Worm (Caenorhabditis elegans) whole organism, mixed stage, embryonic: ENCODE measurements around the gene pigw-1.

Experiments
- M03D4.4 ChIP-seq: sonication (generic microtip); optimal IDR thresholded peaks from 2 replicates; lab custom pipeline; 2017; ENCODE audit warnings: mild to moderate bottlenecking, missing genetic modification characterization, missing compliant biosample characterization
- bed-3 ChIP-seq: fragments of 200-800 bp; sonication (Bioruptor generic); optimal IDR thresholded peaks from 3 replicates; lab custom pipeline; 2018; ENCODE audit warnings: mild to moderate bottlenecking, missing genetic modification characterization, moderate library complexity, missing compliant biosample characterization
- blmp-1 ChIP-seq: fragments of 150-350 bp; optimal IDR thresholded peaks from 2 replicates; lab custom pipeline; 2014; ENCODE audit warnings: missing biosample characterization, missing genetic modification characterization
- ceh-39 ChIP-seq: fragments of 150-350 bp; optimal IDR thresholded peaks from 2 replicates; lab custom pipeline; 2014; ENCODE audit warnings: missing biosample characterization, missing genetic modification characterization
- ceh-43 ChIP-seq: fragments of 200-800 bp; sonication (Bioruptor generic); optimal IDR thresholded peaks from 2 replicates; lab custom pipeline; 2018; ENCODE audit warnings: mild to moderate bottlenecking, missing genetic modification characterization, moderate library complexity, missing compliant biosample characterization
- ceh-83 ChIP-seq: fragments of 200-800 bp; sonication (Bioruptor generic); optimal IDR thresholded peaks from 2 replicates; lab custom pipeline; 2018; ENCODE audit warnings: mild to moderate bottlenecking, missing genetic modification characterization, missing compliant biosample characterization
- ces-1 ChIP-seq: fragments of 150-350 bp; optimal IDR thresholded peaks from 2 replicates; lab custom pipeline; 2014; ENCODE audit warnings: missing biosample characterization, missing genetic modification reagents, missing genetic modification characterization
- drap-1 ChIP-seq: fragments of 200-800 bp; sonication (Bioruptor generic); optimal IDR thresholded peaks from 3 replicates; lab custom pipeline; 2018; ENCODE audit warnings: mild to moderate bottlenecking, missing genetic modification characterization, missing compliant biosample characterization
- elt-1 ChIP-seq: sonication (generic microtip); optimal IDR thresholded peaks from 2 replicates; lab custom pipeline; 2017; ENCODE audit warnings: missing genetic modification characterization, mild to moderate bottlenecking, missing compliant biosample characterization, antibody characterized with exemption, moderate library complexity, borderline replicate concordance; ENCODE audit not compliant: insufficient read depth
- elt-3 ChIP-seq: fragments of 150-350 bp; optimal IDR thresholded peaks from 2 replicates; lab custom pipeline; 2014; ENCODE audit warnings: missing biosample characterization, missing genetic modification characterization
- flh-1 ChIP-seq: fragments of 200-800 bp; sonication (Bioruptor generic); optimal IDR thresholded peaks from 2 replicates; lab custom pipeline; 2018; ENCODE audit warnings: mild to moderate bottlenecking, missing genetic modification characterization, moderate library complexity, missing compliant biosample characterization
- hlh-1 ChIP-seq: fragments of 150-350 bp; optimal IDR thresholded peaks from 2 replicates; lab custom pipeline; 2014; ENCODE audit warnings: missing biosample characterization, missing genetic modification reagents, missing genetic modification characterization
- lin-32 ChIP-seq: fragments of 200-800 bp; sonication (Bioruptor generic); optimal IDR thresholded peaks from 2 replicates; lab custom pipeline; 2018; ENCODE audit warnings: mild to moderate bottlenecking, missing genetic modification characterization, missing compliant biosample characterization
- mab-5 ChIP-seq: fragments of 150-350 bp; optimal IDR thresholded peaks from 2 replicates; lab custom pipeline; 2014; ENCODE audit warnings: missing biosample characterization, missing genetic modification characterization
- mep-1 ChIP-seq: fragments of 150-350 bp; optimal IDR thresholded peaks from 2 replicates; lab custom pipeline; 2017; ENCODE audit warnings: missing biosample characterization, missing genetic modification reagents, missing genetic modification characterization, inconsistent platforms
- mls-2 ChIP-seq: sonication (generic microtip); optimal IDR thresholded peaks from 2 replicates; lab custom pipeline; 2016; ENCODE audit warnings: mild to moderate bottlenecking, missing genetic modification characterization, moderate library complexity, missing compliant biosample characterization
- nhr-12 ChIP-seq: fragments of 150-350 bp; optimal IDR thresholded peaks from 2 replicates; lab custom pipeline; 2014; ENCODE audit warnings: missing biosample characterization, missing genetic modification characterization
- nhr-2 ChIP-seq: fragments of 150-350 bp; optimal IDR thresholded peaks from 2 replicates; lab custom pipeline; 2014; ENCODE audit warnings: missing biosample characterization, missing genetic modification characterization
- nhr-28 ChIP-seq: fragments of 150-350 bp; optimal IDR thresholded peaks from 2 replicates; lab custom pipeline; 2014; ENCODE audit warnings: missing biosample characterization, missing genetic modification characterization
- nhr-76 ChIP-seq: sonication (generic microtip); optimal IDR thresholded peaks from 2 replicates; lab custom pipeline; 2017; ENCODE audit warnings: missing biosample characterization, missing genetic modification characterization
- pha-4 ChIP-seq: fragments of 150-350 bp; optimal IDR thresholded peaks from 2 replicates; lab custom pipeline; 2018; ENCODE audit warnings: missing biosample characterization, missing genetic modification reagents, missing genetic modification characterization
- sem-2 ChIP-seq: fragments of 200-800 bp; sonication (Bioruptor generic); optimal IDR thresholded peaks from 2 replicates; lab custom pipeline; 2018; ENCODE audit warnings: mild to moderate bottlenecking, missing genetic modification characterization, missing compliant biosample characterization
- snpc-4 ChIP-seq: fragments of 150-350 bp; optimal IDR thresholded peaks from 2 replicates; lab custom pipeline; 2014; ENCODE audit warnings: missing biosample characterization, missing genetic modification characterization
- sptf-1 ChIP-seq: sonication (generic microtip); optimal IDR thresholded peaks from 2 replicates; lab custom pipeline; 2017; ENCODE audit warnings: mild to moderate bottlenecking, missing genetic modification characterization, moderate library complexity, missing compliant biosample characterization
- tbx-8 ChIP-seq: fragments of 200-800 bp; sonication (Bioruptor generic); optimal IDR thresholded peaks from 2 replicates; lab custom pipeline; 2018; ENCODE audit warnings: mild to moderate bottlenecking, missing genetic modification characterization, moderate library complexity, missing compliant biosample characterization
- unc-120 ChIP-seq: sonication (generic microtip); optimal IDR thresholded peaks from 2 replicates; lab custom pipeline; 2017; ENCODE audit warnings: missing genetic modification characterization, missing compliant biosample characterization; ENCODE audit not compliant: poor library complexity, severe bottlenecking
- unc-39 ChIP-seq: fragments of 150-350 bp; optimal IDR thresholded peaks from 2 replicates; lab custom pipeline; 2014; ENCODE audit warnings: missing biosample characterization, missing genetic modification characterization
- unc-62 ChIP-seq: fragments of 150-350 bp; optimal IDR thresholded peaks from 2 replicates; lab custom pipeline; 2014; ENCODE audit warnings: missing biosample characterization, missing genetic modification reagents, missing genetic modification characterization
- zip-8 ChIP-seq: fragments of 150-350 bp; optimal IDR thresholded peaks from 2 replicates; lab custom pipeline; 2014; ENCODE audit warnings: missing biosample characterization, missing genetic modification characterization
- ztf-11 ChIP-seq: fragments of 150-350 bp; optimal IDR thresholded peaks from 2 replicates; lab custom pipeline; 2014; ENCODE audit warnings: missing biosample characterization, missing genetic modification characterization

The pigw-1 gene

ce11 chrII:2884810-2885209 is at the start of gene pigw-1:
Gene pigw-1, minus strand, starts transcription at chrII:2884910.
- TF ChIP-seq unc-120 (tag; lab: Kevin White, UChicago): no peak
- TF ChIP-seq, all 35 proteins: peak for 0

ce11 chrII:2934354-2934753 is 49.6 kb upstream of the pigw-1 start, which contains the start of gene irld-67:
Gene irld-67, minus strand, starts transcription at chrII:2934454.
- no peak for TF ChIP-seq nhr-76 (tag; lab: Kevin White, UChicago)
- no peak for TF ChIP-seq drap-1 (GFP tag; lab: Kevin White, UChicago)
- TF ChIP-seq mls-2 (tag; lab: Kevin White, UChicago): no peak
- no peak for TF ChIP-seq tbx-8 (GFP tag; lab: Kevin White, UChicago)
- no peak for TF ChIP-seq elt-3
- TF ChIP-seq nhr-28 (tag; lab: Kevin White, UChicago): no peak
- no peak for TF ChIP-seq nhr-2 (tag; lab: Kevin White, UChicago)
- TF ChIP-seq mep-1 (tag; lab: Kevin White, UChicago): no peak
- TF ChIP-seq lin-32: no peak
- TF ChIP-seq unc-62: no peak
- no peak for TF ChIP-seq mab-5 (tag; lab: Kevin White, UChicago)
- no peak for TF ChIP-seq M03D4.4 (tag; lab: Kevin White, UChicago)
- TF ChIP-seq sptf-1 (tag; lab: Kevin White, UChicago): no peak
- TF ChIP-seq bed-3 (GFP tag; lab: Kevin White, UChicago): no peak
- TF ChIP-seq ceh-83 (GFP tag; lab: Kevin White, UChicago): no peak
- no peak for TF ChIP-seq pha-4 (tag; lab: Kevin White, UChicago)
- TF ChIP-seq nhr-12: no peak
- no peak for TF ChIP-seq ces-1 (GFP tag; lab: Kevin White, UChicago)

DNA sequence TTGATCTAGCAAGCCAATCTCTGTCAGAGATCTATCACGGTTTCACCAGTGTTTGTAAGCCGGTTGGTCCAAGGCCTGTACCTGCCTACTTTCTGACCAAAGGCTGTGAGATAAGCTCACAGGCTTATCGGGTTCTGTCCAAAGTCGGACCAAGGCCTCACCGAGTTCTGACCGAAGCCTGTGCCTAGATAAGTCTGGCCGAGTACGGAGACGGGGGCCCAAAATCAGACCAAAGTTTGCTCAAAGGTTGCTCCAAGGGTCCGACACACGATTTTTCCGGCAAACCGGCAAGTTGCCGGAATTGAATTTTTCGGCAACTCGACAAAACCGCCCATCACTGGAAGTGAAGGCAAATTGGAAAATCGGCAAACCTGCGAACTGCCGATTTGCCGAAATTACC is 46.9 kb upstream of the pigw-1 start:
- TF ChIP-seq flh-1 (GFP tag; lab: Kevin White, UChicago): no peak
- TF ChIP-seq ceh-43 (GFP tag; lab: Kevin White, UChicago): no peak
- no peak for TF ChIP-seq mls-2 (tag; lab: Kevin White, UChicago)
- TF ChIP-seq lin-32: no peak
- TF ChIP-seq unc-39: no peak
- TF ChIP-seq M03D4.4 (tag; lab: Kevin White, UChicago): no peak

DNA sequence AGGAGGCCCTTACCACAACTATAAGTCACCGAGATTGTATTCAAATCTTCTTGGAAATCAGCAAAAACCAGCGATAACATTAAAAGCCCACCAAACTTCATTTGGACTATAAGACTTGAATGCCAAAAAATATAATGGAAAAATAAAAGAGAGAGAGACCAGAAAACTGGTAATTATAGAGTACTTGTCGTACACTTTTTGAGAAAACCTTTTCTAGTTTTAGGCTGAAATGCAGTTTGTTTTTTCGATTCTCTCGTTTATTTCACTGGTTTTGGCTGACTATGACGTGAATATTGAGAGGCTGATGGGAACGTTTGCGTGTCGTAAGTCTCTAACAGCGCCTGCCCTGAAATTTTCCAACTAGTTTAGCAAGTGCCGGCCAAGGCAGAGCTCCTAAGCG is 45.8 kb upstream of the pigw-1 start, which contains the start of the genes irld-64 and irld-63:
Gene irld-64 (minus strand): TSS at position 101 of the 400 bp plus-strand sequence.
Gene irld-63 (plus strand): TSS at position 230 of the 400 bp plus-strand sequence.
- TF ChIP-seq pha-4 (tag; lab: Kevin White, UChicago) (no peak), ces-1 (GFP tag; lab: Kevin White, UChicago) (no peak), nhr-2 (tag; lab: Kevin White, UChicago) (no peak), ceh-39 (tag; lab: Kevin White, UChicago) (no peak), zip-8 (tag; lab: Kevin White, UChicago) (no peak), unc-120 (tag; lab: Kevin White, UChicago) (no peak), blmp-1 (tag; lab: Kevin White, UChicago) (no peak), drap-1 (GFP tag; lab: Kevin White, UChicago) (no peak), nhr-12 (no peak), nhr-28 (tag; lab: Kevin White, UChicago) (no peak), snpc-4 (no peak), elt-3 (no peak), hlh-1 (tag; lab: Kevin White, UChicago) (no peak)

- TF ChIP-seq sptf-1 (tag; lab: Kevin White, UChicago) (no peak), M03D4.4 (tag; lab: Kevin White, UChicago) (no peak), ztf-11 (no peak)
Measured at ce11 chrII:2929846-2930245, 45.1 kb upstream of the pigw-1 start.

- TF ChIP-seq nhr-76 (tag; lab: Kevin White, UChicago) (no peak), sem-2 (no peak), elt-1 (no peak), blmp-1 (tag; lab: Kevin White, UChicago) (no peak), pha-4 (tag; lab: Kevin White, UChicago) (no peak), tbx-8 (GFP tag; lab: Kevin White, UChicago) (no peak), zip-8 (tag; lab: Kevin White, UChicago) (no peak)
Measured at ce11 chrII:2927533-2927932, 42.8 kb upstream of the pigw-1 start, which contains the start of the genes ZK355.3 and ZK355.8. Gene ZK355.3, minus strand, starts transcription at chrII:2927633. Gene ZK355.8, plus strand, starts transcription at chrII:2927804.
